Worm (Caenorhabditis elegans) whole organism, L4/young adult: ENCODE measurements around the gene E03H12.5.

Source experiments
- W03F9.2 ChIP-seq: fragments of 150-350 bp; optimal IDR thresholded peaks from 2 replicates; lab custom pipeline; 2014; ENCODE audit warnings: missing biosample characterization, missing genetic modification characterization
- dao-5 ChIP-seq: sonication (generic microtip); optimal IDR thresholded peaks from 2 replicates; lab custom pipeline; 2016; ENCODE audit warnings: missing genotype, missing genetic modification characterization, moderate library complexity, missing compliant biosample characterization
- him-1 ChIP-seq: sonication (generic microtip); optimal IDR thresholded peaks from 2 replicates; lab custom pipeline; 2016; ENCODE audit warnings: missing genotype, missing genetic modification reagents, missing genetic modification characterization, missing compliant biosample characterization

Gene E03H12.5

ce11 chrIV:4977176-4977693 is at the start of gene E03H12.5:
Gene E03H12.5 (plus strand): TSS chrIV:4977226.
- no peak for TF ChIP-seq dao-5 (tag; lab: Kevin White, UChicago)
- no peak for TF ChIP-seq W03F9.2 (tag; lab: Kevin White, UChicago)
- TF ChIP-seq him-1 (tag; lab: Kevin White, UChicago) = no peak

DNA sequence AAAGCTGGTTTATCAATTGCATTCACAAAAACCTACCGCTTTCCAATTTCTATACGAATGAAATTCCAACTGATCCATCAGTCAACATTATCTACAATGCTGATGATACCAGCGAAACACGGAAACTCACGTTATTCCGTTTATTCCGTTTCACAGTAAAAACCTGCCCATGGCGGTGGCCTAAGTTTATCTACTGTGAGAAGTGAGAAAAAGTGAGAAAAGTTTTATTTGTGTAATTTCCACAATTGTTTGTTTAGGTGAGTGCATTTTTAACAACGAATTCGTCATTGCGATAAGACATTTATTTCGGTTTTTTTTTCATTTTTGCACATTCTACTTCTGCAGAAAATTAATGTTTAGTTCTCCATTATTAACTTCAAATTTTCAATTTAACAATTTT is 47.0 kb upstream of the E03H12.5 start, which contains the start of gene Y9C9A.8:
Gene Y9C9A.8, plus strand, starts transcription at position 301 of the 400 bp plus-strand sequence.
- TF ChIP-seq dao-5 (tag; lab: Kevin White, UChicago) = no peak

- TF ChIP-seq dao-5 (tag; lab: Kevin White, UChicago) (no peak), him-1 (tag; lab: Kevin White, UChicago) (no peak), W03F9.2 (tag; lab: Kevin White, UChicago) (no peak)
Observed at ce11 chrIV:4930754-4931322, 46.2 kb upstream of the E03H12.5 start.

DNA sequence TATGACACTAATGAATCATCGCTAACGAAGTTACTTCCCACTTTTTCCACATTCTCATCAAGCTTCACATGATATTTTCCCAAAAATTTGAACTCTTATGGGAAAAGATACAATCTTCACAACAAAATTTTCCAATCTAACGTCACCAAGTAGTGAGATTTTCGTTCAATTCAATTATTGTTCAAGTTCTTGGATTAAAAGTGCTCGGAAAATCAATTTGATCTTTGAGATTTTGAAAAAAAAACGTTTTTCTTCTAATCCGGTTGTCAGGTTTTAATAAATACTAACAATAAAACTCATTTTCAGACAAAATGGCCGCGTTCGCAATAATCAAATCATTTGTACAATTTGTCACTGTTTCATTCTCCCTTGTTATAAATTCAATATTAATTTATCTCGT is 42.9 kb upstream of the E03H12.5 start, which contains the start of gene str-153:
Gene str-153, plus strand, starts transcription at position 301 of the 400 bp plus-strand sequence.
- no peak for TF ChIP-seq dao-5 (tag; lab: Kevin White, UChicago)
- no peak for TF ChIP-seq him-1 (tag; lab: Kevin White, UChicago)
- no peak for TF ChIP-seq W03F9.2 (tag; lab: Kevin White, UChicago)

- TF ChIP-seq dao-5 (tag; lab: Kevin White, UChicago) = no peak
- no peak for TF ChIP-seq W03F9.2 (tag; lab: Kevin White, UChicago)
- no peak for TF ChIP-seq him-1 (tag; lab: Kevin White, UChicago)
Observed at ce11 chrIV:4937647-4938046, 39.4 kb upstream of the E03H12.5 start, which contains the start of gene fbxa-86. Gene fbxa-86 (minus strand): TSS chrIV:4938013.

ce11 chrIV:4938664-4939063 is 38.4 kb upstream of the E03H12.5 start, which contains the start of gene str-168:
Gene str-168 (plus strand): TSS chrIV:4938964.
- TF ChIP-seq him-1 (tag; lab: Kevin White, UChicago) (no peak), W03F9.2 (tag; lab: Kevin White, UChicago) (no peak), dao-5 (tag; lab: Kevin White, UChicago) (no peak)

DNA sequence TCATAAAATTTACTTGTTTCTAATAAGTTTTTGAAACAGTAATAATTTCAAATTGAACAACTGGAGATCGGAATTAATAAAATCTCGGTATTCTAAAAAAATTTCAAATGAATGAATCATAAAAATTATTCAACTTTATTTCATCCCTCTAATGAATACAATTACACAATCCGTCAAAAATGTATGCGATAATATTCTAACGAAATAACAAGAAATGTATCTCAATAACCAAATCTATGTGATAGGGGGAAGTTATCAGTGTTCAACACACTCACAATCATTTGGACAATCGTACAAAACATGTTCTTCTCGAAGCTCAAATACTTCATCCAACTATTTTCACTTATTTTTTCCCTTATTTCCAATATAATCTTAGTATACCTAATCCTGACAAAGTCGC is 35.3 kb upstream of the E03H12.5 start, which contains the start of gene Y9C9A.5:
Gene Y9C9A.5, plus strand, starts transcription at position 301 of the 400 bp plus-strand sequence.
- TF ChIP-seq W03F9.2 (tag; lab: Kevin White, UChicago) (no peak), him-1 (tag; lab: Kevin White, UChicago) (no peak), dao-5 (tag; lab: Kevin White, UChicago) (no peak)

DNA sequence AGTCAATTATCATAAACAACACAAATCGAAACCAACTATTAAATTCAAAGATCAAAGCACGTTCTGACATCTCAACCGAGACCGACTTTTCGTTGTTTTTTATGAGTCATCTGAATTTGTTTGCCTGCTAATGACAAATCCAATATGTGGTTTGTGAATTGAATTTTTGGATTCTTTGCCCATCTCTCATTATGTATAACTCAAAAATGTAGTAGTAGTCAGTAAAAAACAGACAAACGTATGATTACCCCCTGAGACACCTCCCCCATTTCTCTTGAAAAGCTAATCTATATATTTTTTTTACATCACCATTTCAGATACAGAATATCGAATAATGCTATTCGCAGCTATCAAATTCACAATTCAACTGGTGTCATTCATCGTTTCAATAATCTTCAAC is 31.3 kb upstream of the E03H12.5 start, which contains the start of gene str-169:
Gene str-169, plus strand, starts transcription at position 301 of the 400 bp plus-strand sequence.
- TF ChIP-seq dao-5 (tag; lab: Kevin White, UChicago) = no peak
- no peak for TF ChIP-seq W03F9.2 (tag; lab: Kevin White, UChicago)
- TF ChIP-seq him-1 (tag; lab: Kevin White, UChicago) = no peak

ce11 chrIV:4953887-4954286 is 23.1 kb upstream of the E03H12.5 start, which contains the start of gene str-163:
Gene str-163 (plus strand): TSS chrIV:4954187.
- TF ChIP-seq W03F9.2 (tag; lab: Kevin White, UChicago) (no peak), him-1 (tag; lab: Kevin White, UChicago) (no peak), dao-5 (tag; lab: Kevin White, UChicago) (no peak)

DNA sequence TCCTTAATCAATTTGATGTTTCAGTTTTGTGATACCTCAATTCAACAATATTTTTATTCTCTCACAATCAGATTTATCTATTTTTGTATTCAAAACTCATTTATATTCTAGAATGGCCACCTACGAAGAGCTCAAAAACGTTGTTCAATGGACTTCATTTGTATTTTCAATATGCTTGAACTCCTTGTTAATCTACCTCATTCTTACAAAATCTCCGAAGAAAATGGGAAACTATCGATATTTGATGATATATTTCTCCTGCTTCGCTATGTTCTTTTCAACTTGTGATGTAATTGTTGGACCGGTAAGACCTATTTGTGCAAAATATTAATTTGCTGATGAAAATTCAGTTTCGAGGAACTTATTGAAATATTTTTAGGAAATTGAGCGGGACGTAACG is 16.4 kb upstream of the E03H12.5 start, which contains the start of gene str-164:
Gene str-164, plus strand, starts transcription at position 113 of the 400 bp plus-strand sequence.
- TF ChIP-seq him-1 (tag; lab: Kevin White, UChicago) (no peak), dao-5 (tag; lab: Kevin White, UChicago) (no peak), W03F9.2 (tag; lab: Kevin White, UChicago) (no peak)

- TF ChIP-seq him-1 (tag; lab: Kevin White, UChicago) (no peak), W03F9.2 (tag; lab: Kevin White, UChicago) (no peak), dao-5 (tag; lab: Kevin White, UChicago) (no peak)
Observed at ce11 chrIV:4963834-4964233, 13.2 kb upstream of the E03H12.5 start, which contains the start of gene txt-3. Gene txt-3 (plus strand): TSS chrIV:4963958.

- TF ChIP-seq dao-5 (tag; lab: Kevin White, UChicago) = no peak
- TF ChIP-seq him-1 (tag; lab: Kevin White, UChicago) = no peak
- no peak for TF ChIP-seq W03F9.2 (tag; lab: Kevin White, UChicago)
Observed at ce11 chrIV:4969419-4969818, 7.6 kb upstream of the E03H12.5 start, which contains the start of gene Y9C9A.13. Gene Y9C9A.13 (minus strand): TSS chrIV:4969519.

DNA sequence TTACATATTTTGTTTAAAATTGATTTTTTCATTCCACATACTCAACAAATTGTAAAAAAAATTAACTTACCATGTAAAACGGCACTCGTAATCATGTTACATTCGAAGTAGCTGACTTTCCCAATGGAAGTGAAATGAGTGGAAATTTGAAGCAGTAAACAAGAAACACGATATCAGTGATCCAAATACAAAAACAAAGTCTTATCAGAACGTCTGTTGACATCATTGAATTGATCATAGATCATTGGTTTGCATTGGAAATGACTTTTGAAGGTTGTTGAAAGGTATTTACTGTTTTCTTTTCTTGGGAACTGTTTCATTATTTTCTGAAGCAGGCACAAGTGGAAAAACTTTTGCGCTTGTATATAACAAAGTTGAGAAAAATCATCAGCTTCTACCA is 1.0 kb upstream of the E03H12.5 start, which contains the start of gene Y9C9A.16:
Gene Y9C9A.16, minus strand, starts transcription at position 131 of the 400 bp plus-strand sequence.
- TF ChIP-seq W03F9.2 (tag; lab: Kevin White, UChicago) (no peak), dao-5 (tag; lab: Kevin White, UChicago) (no peak), him-1 (tag; lab: Kevin White, UChicago) (no peak)
